Worm (Caenorhabditis elegans) whole organism, young adult: ENCODE data around the gene F38B7.2.
A peak's percentile ranks its signal among the peaks of the same experiment; 100 is the strongest.

Source experiments
- Y53G8AR.9 ChIP-seq: fragments of 200-800 bp; sonication (Bioruptor generic); conservative IDR thresholded peaks from 2 replicates; pipeline ENCODE4 v1.3.6; 2022; ENCODE audit warnings: missing genetic modification reagents, missing genetic modification characterization, missing compliant biosample characterization
- die-1 ChIP-seq: sonication (generic microtip); optimal IDR thresholded peaks from 2 replicates; lab custom pipeline; 2016; ENCODE audit warnings: missing genotype, mild to moderate bottlenecking, missing genetic modification characterization, missing compliant biosample characterization
- lin-26 ChIP-seq: fragments of 200-800 bp; sonication (Bioruptor generic); IDR thresholded peaks from 2 replicates; pipeline ENCODE4 v1.3.6; 2022; ENCODE audit warnings: missing genetic modification reagents, missing genetic modification characterization, missing compliant biosample characterization
- madf-10 ChIP-seq: sonication (generic microtip); optimal IDR thresholded peaks from 2 replicates; lab custom pipeline; 2016; ENCODE audit warnings: mild to moderate bottlenecking, missing genetic modification characterization, missing compliant biosample characterization
- madf-6 ChIP-seq: fragments of 200-800 bp; sonication (Bioruptor generic); IDR thresholded peaks from 2 replicates; pipeline ENCODE4 v1.3.6; 2022; ENCODE audit warnings: missing genetic modification reagents, missing genetic modification characterization, missing compliant biosample characterization
- somi-1 ChIP-seq: fragments of 200-800 bp; sonication (Bioruptor generic); optimal IDR thresholded peaks from 2 replicates; lab custom pipeline; 2018; ENCODE audit warnings: mild to moderate bottlenecking, missing genetic modification characterization, missing compliant biosample characterization
- unc-130 ChIP-seq: sonication (generic microtip); optimal IDR thresholded peaks from 2 replicates; lab custom pipeline; 2016; ENCODE audit warnings: missing genetic modification reagents, missing genetic modification characterization, missing compliant biosample characterization
- unc-62 ChIP-seq: fragments of 150-350 bp; optimal IDR thresholded peaks from 2 replicates; lab custom pipeline; 2014; ENCODE audit warnings: missing biosample characterization, missing genetic modification reagents, missing genetic modification characterization

DNA sequence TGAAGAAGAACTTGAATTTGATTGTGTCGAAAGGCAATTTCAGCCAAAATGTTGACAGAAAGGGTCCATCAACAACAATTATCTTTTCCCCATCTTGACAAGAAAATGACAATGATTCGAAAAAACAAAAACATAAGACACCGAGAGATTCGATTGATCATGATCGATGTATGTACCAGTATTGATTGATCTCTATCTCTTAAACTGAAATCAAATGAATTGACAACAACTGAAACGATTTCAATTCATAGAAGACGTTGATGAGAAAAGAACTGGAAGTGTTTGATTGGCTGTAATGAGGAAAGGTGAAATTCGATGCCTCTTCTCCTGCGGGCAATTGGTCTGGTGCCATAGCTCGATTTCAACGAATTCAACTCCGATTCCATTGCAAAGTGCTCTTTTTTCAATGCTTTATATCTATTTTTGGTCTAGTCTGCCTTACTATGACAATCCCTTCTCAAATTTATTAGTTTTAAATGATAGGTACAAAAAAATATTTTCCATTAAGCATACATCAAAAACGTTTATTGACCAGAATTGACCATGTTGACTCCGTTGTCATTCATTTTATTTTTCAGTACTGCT lies 10.3 kb upstream of the F38B7.2 start:
- no peak for TF ChIP-seq unc-130 (GFP tag; lab: Kevin White, UChicago)
- TF ChIP-seq somi-1: no peak
- TF ChIP-seq die-1 (tag; lab: Kevin White, UChicago): no peak
- TF ChIP-seq unc-62 (GFP tag; lab: Kevin White, UChicago): no peak
- TF ChIP-seq lin-26 (GFP tag; lab: Robert Waterston, UW): no peak
- no peak for TF ChIP-seq madf-10 (tag; lab: Kevin White, UChicago)
- TF ChIP-seq Y53G8AR.9 (GFP tag; lab: Robert Waterston, UW): 0 out of 2 replicates have a peak, but pooled peaks have one; percentile 14
- TF ChIP-seq madf-6: no peak
